Worm (Caenorhabditis elegans) whole organism, L1 larva: ENCODE results near the gene col-72.

Experiments used
- C16A3.4 ChIP-seq: fragments of 150-350 bp; optimal IDR thresholded peaks from 2 replicates; lab custom pipeline; 2014; ENCODE audit warnings: missing biosample characterization, missing genetic modification characterization
- F16B12.6 ChIP-seq: fragments of 150-350 bp; optimal IDR thresholded peaks from 2 replicates; lab custom pipeline; 2014; ENCODE audit warnings: missing biosample characterization, missing genetic modification characterization
- Y116A8C.19 ChIP-seq: sonication (generic microtip); optimal IDR thresholded peaks from 2 replicates; lab custom pipeline; 2016; ENCODE audit warnings: missing compliant biosample characterization, missing genetic modification characterization, borderline replicate concordance
- ceh-63 ChIP-seq: fragments of 200-800 bp; sonication (Bioruptor generic); optimal IDR thresholded peaks from 2 replicates; lab custom pipeline; 2018; ENCODE audit warnings: mild to moderate bottlenecking, missing genetic modification characterization, missing compliant biosample characterization
- ceh-82 ChIP-seq, 3 experiments: fragments of 150-350 bp in 1 of 3; sonication (generic microtip) in 2 of 3; optimal IDR thresholded peaks; 2 replicates each; lab custom pipeline; 2014 to 2017; ENCODE audit warnings: missing biosample characterization in 3 of 3, missing genetic modification characterization in 3 of 3
- ceh-88 ChIP-seq: fragments of 200-800 bp; sonication (Bioruptor generic); IDR thresholded peaks from 2 replicates; pipeline ENCODE4 v1.3.6; 2022; ENCODE audit warnings: missing genetic modification characterization, missing compliant biosample characterization
- ceh-90 ChIP-seq: sonication (generic microtip); optimal IDR thresholded peaks from 2 replicates; lab custom pipeline; 2016; ENCODE audit warnings: missing genetic modification characterization, missing compliant biosample characterization
- ces-1 ChIP-seq: fragments of 150-350 bp; optimal IDR thresholded peaks from 2 replicates; lab custom pipeline; 2014; ENCODE audit warnings: missing biosample characterization, missing genetic modification reagents, missing genetic modification characterization
- dsc-1 ChIP-seq: sonication (generic microtip); optimal IDR thresholded peaks from 2 replicates; lab custom pipeline; 2016; ENCODE audit warnings: mild to moderate bottlenecking, missing genetic modification characterization, missing compliant biosample characterization
- efl-3 ChIP-seq: fragments of 200-800 bp; sonication (Bioruptor generic); optimal IDR thresholded peaks from 2 replicates; lab custom pipeline; 2018; ENCODE audit warnings: mild to moderate bottlenecking, missing genetic modification characterization, missing compliant biosample characterization
- egl-27 ChIP-seq, 2 experiments: fragments of 150-350 bp in 1 of 2; sonication (generic microtip); optimal IDR thresholded peaks; 3 replicates each; lab custom pipeline; 2017 to 2018; ENCODE audit warnings: missing biosample characterization in 2 of 2, missing genetic modification characterization in 2 of 2, missing genetic modification reagents in 2 of 2
- elt-3 ChIP-seq, 6 experiments: fragments of 150-350 bp in 1 of 6; sonication (generic microtip); optimal IDR thresholded peaks; 2 replicates each; lab custom pipeline; 2017 to 2018; ENCODE audit warnings: missing biosample characterization in 6 of 6, missing genetic modification characterization in 6 of 6, inconsistent platforms in 1 of 6
- fkh-4 ChIP-seq: sonication (generic microtip); optimal IDR thresholded peaks from 2 replicates; lab custom pipeline; 2016; ENCODE audit warnings: missing compliant biosample characterization, missing genetic modification characterization, borderline replicate concordance
- grh-1 ChIP-seq: fragments of 200-800 bp; sonication (Bioruptor generic); IDR thresholded peaks from 2 replicates; pipeline ENCODE4 v1.3.6; 2022; ENCODE audit warnings: missing genetic modification reagents, missing genetic modification characterization, missing compliant biosample characterization
- hlh-4 ChIP-seq: sonication (generic microtip); optimal IDR thresholded peaks from 2 replicates; lab custom pipeline; 2016; ENCODE audit warnings: mild to moderate bottlenecking, missing genetic modification characterization, missing compliant biosample characterization
- isw-1 ChIP-seq: fragments of 200-800 bp; sonication (Bioruptor generic); IDR thresholded peaks from 2 replicates; pipeline ENCODE4 v1.3.6; 2022; ENCODE audit warnings: missing genetic modification characterization, missing compliant biosample characterization
- lin-13 ChIP-seq: fragments of 150-350 bp; optimal IDR thresholded peaks from 2 replicates; lab custom pipeline; 2014; ENCODE audit warnings: missing biosample characterization, missing genetic modification reagents, missing genetic modification characterization
- lin-14 ChIP-seq: fragments of 200-800 bp; sonication (Bioruptor generic); optimal IDR thresholded peaks from 2 replicates; lab custom pipeline; 2018; ENCODE audit warnings: mild to moderate bottlenecking, missing genetic modification characterization, moderate library complexity, missing compliant biosample characterization
- lin-39 ChIP-seq: fragments of 150-350 bp; optimal IDR thresholded peaks from 2 replicates; lab custom pipeline; 2014; ENCODE audit warnings: missing biosample characterization, missing genetic modification reagents, missing genetic modification characterization
- lir-3 ChIP-seq: sonication (generic microtip); optimal IDR thresholded peaks from 2 replicates; lab custom pipeline; 2016; ENCODE audit warnings: mild to moderate bottlenecking, missing genetic modification characterization, moderate library complexity, missing compliant biosample characterization; ENCODE audit not compliant: poor library complexity
- mab-9 ChIP-seq: fragments of 200-800 bp; sonication (Bioruptor generic); IDR thresholded peaks from 2 replicates; pipeline ENCODE4 v1.3.6; 2022; ENCODE audit warnings: missing genetic modification reagents, missing genetic modification characterization, missing compliant biosample characterization
- mdl-1 ChIP-seq, 2 experiments: fragments of 150-350 bp; optimal IDR thresholded peaks; 2 replicates each; lab custom pipeline; 2014 to 2017; ENCODE audit warnings: missing biosample characterization in 2 of 2, missing genetic modification characterization in 2 of 2, inconsistent platforms in 1 of 2
- mef-2 ChIP-seq: fragments of 150-350 bp; optimal IDR thresholded peaks from 2 replicates; lab custom pipeline; 2014; ENCODE audit warnings: missing biosample characterization, missing genetic modification characterization
- mep-1 ChIP-seq: fragments of 150-350 bp; optimal IDR thresholded peaks from 2 replicates; lab custom pipeline; 2014; ENCODE audit warnings: missing biosample characterization, missing genetic modification characterization
- nhr-12 ChIP-seq: sonication (generic microtip); optimal IDR thresholded peaks from 2 replicates; lab custom pipeline; 2017; ENCODE audit warnings: missing biosample characterization, missing genetic modification characterization
- nhr-19 ChIP-seq: fragments of 200-800 bp; sonication (Bioruptor generic); conservative IDR thresholded peaks from 2 replicates; pipeline ENCODE4 v1.3.6; 2022; ENCODE audit warnings: missing genetic modification characterization, missing compliant biosample characterization
- nhr-237 ChIP-seq: fragments of 150-350 bp; optimal IDR thresholded peaks from 2 replicates; lab custom pipeline; 2014; ENCODE audit warnings: missing biosample characterization, missing genetic modification characterization
- pag-3 ChIP-seq: sonication (generic microtip); optimal IDR thresholded peaks from 2 replicates; lab custom pipeline; 2017; ENCODE audit warnings: missing genetic modification characterization, mild to moderate bottlenecking, missing compliant biosample characterization, antibody characterized with exemption, borderline replicate concordance; ENCODE audit not compliant: insufficient read depth
- skn-1 ChIP-seq: fragments of 150-350 bp; optimal IDR thresholded peaks from 2 replicates; lab custom pipeline; 2014; ENCODE audit warnings: missing biosample characterization, missing genetic modification characterization
- snu-23 ChIP-seq: sonication (generic microtip); optimal IDR thresholded peaks from 2 replicates; lab custom pipeline; 2016; ENCODE audit warnings: missing genetic modification characterization, missing compliant biosample characterization
- sptf-1 ChIP-seq: fragments of 150-350 bp; optimal IDR thresholded peaks from 2 replicates; lab custom pipeline; 2014; ENCODE audit warnings: missing biosample characterization, missing genetic modification characterization
- swsn-7 ChIP-seq: sonication (generic microtip); optimal IDR thresholded peaks from 2 replicates; lab custom pipeline; 2016; ENCODE audit warnings: missing genetic modification characterization, missing compliant biosample characterization
- unc-130 ChIP-seq: fragments of 150-350 bp; optimal IDR thresholded peaks from 2 replicates; lab custom pipeline; 2017; ENCODE audit warnings: missing biosample characterization, missing genetic modification characterization, inconsistent platforms
- unc-98 ChIP-seq: fragments of 200-800 bp; sonication (Bioruptor generic); IDR thresholded peaks from 2 replicates; pipeline ENCODE4 v1.3.6; 2022; ENCODE audit warnings: missing genetic modification characterization, missing compliant biosample characterization
- vab-15 ChIP-seq: sonication (generic microtip); optimal IDR thresholded peaks from 2 replicates; lab custom pipeline; 2017; ENCODE audit warnings: missing genotype, mild to moderate bottlenecking, missing genetic modification characterization, missing compliant biosample characterization
- ztf-4 ChIP-seq: fragments of 150-350 bp; optimal IDR thresholded peaks from 2 replicates; lab custom pipeline; 2014; ENCODE audit warnings: missing biosample characterization, missing genetic modification characterization

Gene col-72

ce11 chrII:3477171-3477570 lies 46.8 kb downstream of the col-72 start, which contains the start of gene fbxb-104:
Gene fbxb-104 (minus strand): TSS chrII:3477271.
- no peak for TF ChIP-seq vab-15 (tag; lab: Kevin White, UChicago)
- TF ChIP-seq sptf-1 (tag; lab: Kevin White, UChicago): no peak
- no peak for TF ChIP-seq snu-23 (GFP tag; lab: Kevin White, UChicago)
- no peak for TF ChIP-seq ztf-4 (tag; lab: Kevin White, UChicago)
- TF ChIP-seq Y116A8C.19: no peak
- no peak for TF ChIP-seq egl-27 (tag; optimal IDR thresholded peaks at IDR 0.05; lab: Kevin White, UChicago)
- TF ChIP-seq hlh-4 (tag; lab: Kevin White, UChicago): no peak
- TF ChIP-seq, all 84 proteins: peak for 0

- TF ChIP-seq lin-14 (GFP tag; lab: Kevin White, UChicago) (no peak), Y116A8C.19 (no peak), F16B12.6 (tag; lab: Kevin White, UChicago) (no peak), ceh-63 (no peak), mep-1 (tag; lab: Kevin White, UChicago) (no peak), nhr-19 (no peak), lin-13 (GFP tag; lab: Kevin White, UChicago) (no peak), swsn-7 (tag; lab: Kevin White, UChicago) (no peak), pag-3 (tag; lab: Kevin White, UChicago) (no peak), lin-39 (tag; lab: Kevin White, UChicago) (no peak), mef-2 (tag; lab: Kevin White, UChicago) (no peak)
These were observed 47.5 kb downstream of the col-72 start for ce11 chrII:3476536-3476935.

- TF ChIP-seq fkh-4 (tag; lab: Kevin White, UChicago): no peak
- no peak for TF ChIP-seq ceh-88 (GFP tag; lab: Robert Waterston, UW)
- TF ChIP-seq hlh-4 (tag; lab: Kevin White, UChicago): no peak
- no peak for TF ChIP-seq mdl-1 (tag; optimal IDR thresholded peaks at IDR 0.05; lab: Kevin White, UChicago)
- no peak for TF ChIP-seq elt-3 (tag; optimal IDR thresholded peaks at IDR 0.05; lab: Kevin White, UChicago)
- no peak for TF ChIP-seq ceh-63
These were observed 50.3 kb downstream of the col-72 start, which contains the start of gene sdz-32 for ce11 chrII:3473744-3474143. Gene sdz-32 (plus strand): TSS chrII:3474044.

ce11 chrII:3472817-3473216 lies 51.2 kb downstream of the col-72 start, which contains the start of gene Y49F6B.6:
Gene Y49F6B.6 (plus strand): TSS chrII:3473117.
- no peak for TF ChIP-seq nhr-12 (tag; lab: Kevin White, UChicago)
- TF ChIP-seq ceh-82 (tag; optimal IDR thresholded peaks at IDR 0.05; lab: Kevin White, UChicago): no peak
- TF ChIP-seq mab-9 (GFP tag; lab: Robert Waterston, UW): no peak
- no peak for TF ChIP-seq dsc-1 (tag; lab: Kevin White, UChicago)
- no peak for TF ChIP-seq unc-130 (tag; lab: Kevin White, UChicago)
- no peak for TF ChIP-seq efl-3 (GFP tag; lab: Kevin White, UChicago)
- TF ChIP-seq unc-98: no peak
- TF ChIP-seq grh-1 (GFP tag; lab: Robert Waterston, UW): no peak
- no peak for TF ChIP-seq C16A3.4 (tag; lab: Kevin White, UChicago)
- TF ChIP-seq skn-1 (tag; lab: Kevin White, UChicago): no peak
- no peak for TF ChIP-seq lir-3

ce11 chrII:3472316-3472715 lies 51.7 kb downstream of the col-72 start, which contains the start of gene Y49F6B.12:
Gene Y49F6B.12 (minus strand): TSS chrII:3472416.
- TF ChIP-seq isw-1 (GFP tag; lab: Robert Waterston, UW) (no peak), ceh-82 (tag; optimal IDR thresholded peaks at IDR 0.05; lab: Kevin White, UChicago) (no peak), ceh-90 (no peak), ces-1 (GFP tag; lab: Kevin White, UChicago) (no peak), unc-98 (no peak), grh-1 (GFP tag; lab: Robert Waterston, UW) (no peak), snu-23 (GFP tag; lab: Kevin White, UChicago) (no peak), nhr-237 (tag; lab: Kevin White, UChicago) (no peak)
